Fruit fly (Drosophila melanogaster) whole organism, adult: ENCODE data around the gene Tbca.

ENCODE experiments used
- CG11617 ChIP-seq: fragments of 200-800 bp; sonication (Bioruptor generic); optimal IDR thresholded peaks from 2 replicates; lab custom pipeline; 2017; ENCODE audit warnings: mild to moderate bottlenecking, missing biosample characterization, missing genetic modification reagents, missing genetic modification characterization
- CG12768 ChIP-seq: fragments of 200-800 bp; sonication (Bioruptor generic); optimal IDR thresholded peaks from 2 replicates; lab custom pipeline; 2017; ENCODE audit warnings: missing biosample characterization, missing genetic modification characterization, mild to moderate bottlenecking, moderate library complexity, missing genetic modification reagents
- CG14711 ChIP-seq: fragments of 200-800 bp; sonication (Bioruptor generic); optimal IDR thresholded peaks from 2 replicates; lab custom pipeline; 2018; ENCODE audit warnings: missing biosample characterization, mild to moderate bottlenecking, missing genetic modification characterization, moderate library complexity
- CG1620 ChIP-seq: fragments of 200-800 bp; sonication (Bioruptor generic); optimal IDR thresholded peaks from 2 replicates; lab custom pipeline; 2016; ENCODE audit warnings: missing biosample characterization, missing genetic modification characterization
- CG5204 ChIP-seq: fragments of 200-800 bp; sonication (Bioruptor generic); optimal IDR thresholded peaks from 2 replicates; lab custom pipeline; 2016; ENCODE audit warnings: missing biosample characterization, missing genetic modification characterization
- Hr96 ChIP-seq: fragments of 200-800 bp; sonication (Bioruptor generic); optimal IDR thresholded peaks from 2 replicates; lab custom pipeline; 2016; ENCODE audit warnings: missing biosample characterization, missing genetic modification characterization
- Mnt ChIP-seq: fragments of 200-800 bp; sonication (Bioruptor generic); optimal IDR thresholded peaks from 2 replicates; lab custom pipeline; 2016; ENCODE audit warnings: missing biosample characterization, mild to moderate bottlenecking, missing genetic modification characterization
- bab1 ChIP-seq: fragments of 200-800 bp; sonication (Bioruptor generic); optimal IDR thresholded peaks from 3 replicates; lab custom pipeline; 2019; ENCODE audit warnings: missing biosample characterization, mild to moderate bottlenecking, missing genetic modification characterization, moderate library complexity
- cic ChIP-seq: fragments of 200-800 bp; sonication (Bioruptor generic); optimal IDR thresholded peaks from 2 replicates; lab custom pipeline; 2017; ENCODE audit warnings: missing biosample characterization, mild to moderate bottlenecking, missing genetic modification characterization, moderate library complexity
- cnc ChIP-seq, 2 experiments: fragments of >200 bp; optimal IDR thresholded peaks; 2 replicates each; lab custom pipeline; 2017
- kay ChIP-seq: fragments of 200-800 bp; sonication (Bioruptor generic); peaks from one replicate; lab custom pipeline; 2016; ENCODE audit warnings: missing biosample characterization, missing genetic modification characterization, borderline replicate concordance
- tj ChIP-seq: fragments of 200-800 bp; sonication (Bioruptor generic); optimal IDR thresholded peaks from 3 replicates; lab custom pipeline; 2017; ENCODE audit warnings: missing biosample characterization, mild to moderate bottlenecking, missing genetic modification characterization, moderate library complexity

DNA sequence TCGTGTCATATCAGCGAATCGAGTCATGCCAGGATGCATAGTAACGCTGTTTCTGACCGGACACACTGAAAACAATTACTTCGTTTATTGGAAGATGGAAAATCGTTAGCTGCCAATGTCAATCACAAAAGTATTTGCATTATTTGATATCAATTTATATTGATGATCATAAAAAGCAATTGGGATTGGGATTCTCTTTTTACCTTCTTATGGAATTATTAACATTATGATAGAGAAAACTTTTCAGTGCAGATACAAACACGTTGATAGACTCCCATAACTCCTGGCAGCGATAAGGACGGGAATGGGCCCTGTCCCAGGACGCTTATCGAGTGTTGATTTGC, 36.4 kb upstream of the Tbca start:
- TF ChIP-seq Mnt (GFP tag; lab: Kevin White, UChicago) (no peak), CG11617 (GFP tag; lab: Kevin White, UChicago) (no peak), Hr96 (GFP tag; lab: Kevin White, UChicago) (no peak), CG1620 (GFP tag; lab: Kevin White, UChicago) (no peak), CG5204 (GFP tag; lab: Kevin White, UChicago) (no peak), cnc (optimal IDR thresholded peaks at IDR 0.05; lab: Kevin White, UChicago) (no peak), cic (GFP tag; lab: Kevin White, UChicago) (no peak), kay (no peak), bab1 (GFP tag; lab: Kevin White, UChicago) (no peak), tj (GFP tag; lab: Kevin White, UChicago) (no peak), CG12768 (GFP tag; lab: Kevin White, UChicago) (no peak), CG14711 (no peak)
